Fruit fly (Drosophila melanogaster): ENCODE measurements around the gene CG15353.

CG15353 gene

DNA sequence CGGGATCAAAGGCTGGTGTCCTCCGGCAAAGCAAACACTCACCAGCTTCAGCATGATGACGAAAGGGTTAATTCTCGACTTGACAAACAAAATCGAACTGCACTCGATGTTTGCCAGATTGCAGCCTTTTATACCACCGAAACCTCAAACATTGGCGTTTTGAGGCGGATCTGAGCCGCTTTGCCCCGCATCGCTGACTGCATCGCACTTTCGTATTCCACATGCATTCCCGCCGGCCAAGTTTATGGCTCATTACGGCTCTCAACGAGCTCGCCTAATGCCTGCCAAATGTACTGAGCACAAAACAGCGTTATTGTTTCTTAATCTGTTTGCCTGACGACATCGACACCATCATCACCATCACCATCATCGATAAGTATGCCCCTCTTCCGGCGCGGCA, at the start of gene CG15353:
Gene CG15353 (minus strand): TSS at position 101 of the 400 bp plus-strand sequence.
- TF ChIP-seq noc (tag; optimal IDR thresholded peaks at IDR 0.05): no peak

DNA sequence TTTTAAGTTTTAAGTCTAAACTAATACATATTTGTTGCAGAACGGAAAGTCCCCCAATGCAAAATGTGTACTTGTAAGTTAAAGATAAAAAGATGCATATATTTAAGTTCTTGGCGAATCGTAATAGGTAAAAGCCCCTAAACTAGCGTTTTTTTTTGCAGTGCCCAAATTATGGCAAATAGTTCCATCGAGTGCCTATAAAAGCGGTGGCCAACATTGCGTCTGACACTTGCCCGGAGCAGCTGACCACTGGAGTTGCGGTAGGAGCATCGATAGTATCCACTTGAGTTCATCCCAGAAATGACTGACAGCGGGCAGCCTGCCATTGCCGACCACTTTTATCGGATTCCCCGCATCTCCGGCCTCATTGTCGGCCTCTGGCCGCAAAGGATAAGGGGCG, 47.3 kb upstream of the CG15353 start, which contains the start of gene Or22c:
Gene Or22c (plus strand): TSS at position 301 of the 400 bp plus-strand sequence.
- no peak for TF ChIP-seq noc (tag; optimal IDR thresholded peaks at IDR 0.05)

DNA sequence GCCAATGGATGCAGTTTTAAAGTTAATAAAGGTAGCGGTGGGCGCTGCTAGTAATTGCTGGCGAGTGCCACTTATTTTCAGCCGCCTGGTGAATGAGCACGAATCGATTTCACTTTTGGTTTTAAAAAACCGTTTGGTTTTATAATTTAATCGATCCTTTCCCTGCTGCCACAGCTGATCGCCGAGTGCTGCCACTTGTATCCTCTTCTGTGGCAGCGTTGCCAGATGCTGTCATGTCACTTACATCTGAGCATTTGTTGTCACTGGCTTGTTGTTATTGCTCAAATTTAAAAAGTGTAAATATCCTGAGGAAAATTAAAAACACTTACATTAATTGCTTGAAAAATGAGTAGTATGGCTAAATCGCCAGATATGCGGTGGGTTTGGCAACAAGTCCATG, 38.3 kb upstream of the CG15353 start, which contains the start of gene Kebab:
Gene Kebab (plus strand): TSS at position 230 of the 400 bp plus-strand sequence.
- no peak for TF ChIP-seq noc (tag; optimal IDR thresholded peaks at IDR 0.05)

DNA sequence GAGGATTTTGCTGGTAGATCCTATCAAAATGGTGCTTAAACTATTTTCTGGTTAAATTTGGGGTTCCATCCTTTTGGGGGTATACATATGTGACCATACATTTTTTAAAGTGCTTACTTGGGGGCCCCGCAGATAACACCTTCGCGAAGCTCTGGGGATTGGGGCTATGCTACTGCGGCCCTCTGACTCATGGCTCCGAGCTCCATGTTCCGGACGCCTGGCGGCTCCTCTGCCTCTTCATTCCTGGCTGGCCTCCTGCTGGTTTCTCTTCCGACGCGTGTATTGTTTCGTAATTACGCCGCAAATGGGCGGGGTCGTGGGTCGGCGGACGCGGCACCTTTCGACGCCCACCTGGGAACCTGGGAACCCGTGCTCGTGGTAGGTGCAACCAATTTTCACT, 37.8 kb upstream of the CG15353 start:
- no peak for TF ChIP-seq noc (tag; optimal IDR thresholded peaks at IDR 0.05)

DNA sequence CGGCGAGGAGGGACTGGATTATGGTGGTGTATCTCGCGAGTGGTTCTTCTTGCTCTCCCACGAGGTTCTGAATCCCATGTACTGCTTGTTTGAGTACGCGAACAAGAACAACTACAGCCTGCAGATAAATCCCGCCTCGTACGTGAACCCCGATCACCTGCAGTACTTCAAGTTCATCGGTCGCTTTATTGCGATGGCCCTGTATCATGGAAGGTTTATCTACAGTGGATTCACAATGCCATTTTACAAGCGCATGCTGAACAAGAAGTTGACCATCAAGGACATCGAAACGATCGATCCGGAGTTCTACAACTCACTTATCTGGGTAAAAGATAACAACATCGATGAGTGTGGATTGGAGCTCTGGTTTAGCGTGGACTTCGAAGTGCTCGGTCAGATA, 35.1 kb upstream of the CG15353 start:
- TF ChIP-seq noc (tag; optimal IDR thresholded peaks at IDR 0.05): no peak

DNA sequence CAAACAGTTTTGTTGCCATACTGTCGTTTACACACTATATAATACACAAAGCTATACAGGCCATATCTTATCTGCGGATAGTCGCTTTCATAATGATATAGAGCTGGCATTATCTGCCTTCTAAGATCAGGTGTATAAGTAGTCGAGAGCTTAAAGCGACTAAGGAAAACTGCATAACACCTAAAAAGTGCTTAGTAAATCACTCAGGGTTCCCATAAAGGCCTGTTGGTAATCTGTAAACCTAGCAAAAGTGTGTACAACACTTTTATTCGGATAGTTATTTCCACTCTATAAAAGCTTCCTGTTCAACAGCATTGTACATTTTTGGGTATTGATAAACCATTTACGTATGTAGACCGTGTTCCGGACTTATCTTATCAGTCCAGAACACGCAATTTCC, 32.5 kb upstream of the CG15353 start:
- TF ChIP-seq noc (tag; optimal IDR thresholded peaks at IDR 0.05): no peak

DNA sequence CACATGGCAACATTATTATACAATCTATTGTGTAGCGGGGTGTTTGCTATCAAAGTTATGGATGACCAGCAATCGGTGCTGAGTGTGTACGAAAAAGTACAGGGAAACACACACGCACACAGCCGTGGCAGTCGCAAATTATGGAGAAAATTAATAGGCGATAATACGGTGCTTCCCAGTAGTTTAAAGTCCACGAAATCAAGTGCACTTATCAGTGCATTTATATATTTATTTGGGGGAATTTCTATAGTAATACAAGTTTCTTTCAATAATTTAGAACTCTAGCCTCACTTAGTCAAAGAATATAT, 31.9 kb upstream of the CG15353 start:
- no peak for TF ChIP-seq noc (tag; optimal IDR thresholded peaks at IDR 0.05)

DNA sequence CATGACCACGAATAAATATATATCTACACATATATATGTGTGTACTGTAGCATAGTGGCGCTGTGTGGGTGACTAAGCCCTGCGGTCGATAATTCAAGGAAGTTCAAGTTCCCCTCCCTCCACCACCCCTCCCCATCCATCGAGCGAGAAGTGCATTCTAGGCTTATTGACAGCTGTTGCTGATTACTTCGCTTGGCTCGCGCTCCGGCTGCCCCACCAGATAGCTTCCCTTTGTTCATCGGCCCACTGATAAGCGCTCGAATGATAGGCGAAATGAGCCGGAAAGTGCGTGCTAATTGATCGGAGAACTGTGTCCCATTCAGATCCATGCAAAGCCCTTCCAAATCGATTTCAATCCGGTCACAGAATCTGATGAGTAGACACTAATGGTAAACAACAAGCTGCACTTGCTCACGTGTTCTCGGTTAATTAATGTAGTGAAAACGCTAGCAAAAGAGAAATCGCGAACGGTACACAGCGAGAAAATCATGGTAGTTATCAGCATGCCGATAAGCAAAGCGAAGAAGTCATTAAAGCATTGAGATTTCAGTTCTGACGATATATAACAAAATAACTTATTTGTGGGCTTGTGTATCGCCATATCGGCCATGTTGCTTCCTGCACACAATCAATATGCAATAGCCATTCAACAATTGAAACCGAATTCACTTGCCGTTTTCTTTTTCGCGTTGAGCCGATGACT, 31.4 kb upstream of the CG15353 start:
- no peak for TF ChIP-seq noc (tag; optimal IDR thresholded peaks at IDR 0.05)

DNA sequence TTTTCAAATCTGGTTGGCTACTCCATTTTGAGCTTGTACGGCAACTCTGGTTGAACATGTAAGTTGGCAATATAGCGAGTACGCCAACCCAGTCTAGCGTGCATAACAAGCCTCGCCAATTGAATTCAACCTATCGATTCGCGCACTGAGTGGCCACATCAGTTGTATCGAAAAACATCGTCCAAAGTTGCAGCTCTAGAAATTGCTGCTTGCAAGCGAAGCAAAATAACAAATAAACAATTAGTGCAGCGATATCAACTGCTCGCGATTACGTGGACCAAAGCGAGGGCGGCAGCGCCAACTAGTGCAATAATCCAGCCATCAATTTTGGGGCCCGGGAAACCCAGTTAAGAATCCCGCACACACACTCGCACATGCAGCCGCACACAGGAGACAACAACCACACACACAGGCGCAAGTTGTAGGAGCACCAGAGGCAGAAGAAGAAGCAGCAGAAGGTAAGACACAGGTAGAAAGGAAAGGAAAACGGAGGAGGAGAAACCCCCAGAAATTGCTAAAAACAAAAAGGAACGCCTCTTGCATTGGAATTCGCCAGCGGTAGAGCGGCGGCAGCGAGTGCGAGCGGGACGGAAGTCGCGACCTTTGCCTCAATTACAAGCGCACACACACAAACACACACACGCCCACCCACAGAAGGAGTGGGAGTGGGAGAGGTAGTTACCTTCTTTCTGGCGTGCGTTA, 30.7 kb upstream of the CG15353 start:
- TF ChIP-seq noc (tag; optimal IDR thresholded peaks at IDR 0.05): no peak

DNA sequence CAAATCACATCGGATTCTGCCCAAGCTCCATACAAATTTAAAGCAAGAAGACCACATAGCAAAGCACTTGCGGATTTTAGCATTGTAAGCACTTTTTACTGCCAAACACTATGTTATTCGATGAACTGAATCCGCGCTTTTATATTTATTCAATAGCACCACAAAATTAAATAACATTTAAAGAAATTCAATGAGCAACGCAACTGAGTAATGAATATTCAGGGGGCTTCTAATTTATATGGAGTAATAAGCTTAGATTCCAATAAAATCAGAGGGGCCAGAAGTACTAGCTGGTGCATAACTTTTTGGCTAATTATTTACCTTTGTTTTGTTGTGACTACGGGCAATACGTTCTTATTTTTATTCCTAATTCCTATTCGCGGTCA, 30.2 kb upstream of the CG15353 start, which contains the start of gene lectin-22C:
Gene lectin-22C (minus strand): TSS at position 101 of the 386 bp plus-strand sequence.
- TF ChIP-seq noc (tag; optimal IDR thresholded peaks at IDR 0.05): no peak

DNA sequence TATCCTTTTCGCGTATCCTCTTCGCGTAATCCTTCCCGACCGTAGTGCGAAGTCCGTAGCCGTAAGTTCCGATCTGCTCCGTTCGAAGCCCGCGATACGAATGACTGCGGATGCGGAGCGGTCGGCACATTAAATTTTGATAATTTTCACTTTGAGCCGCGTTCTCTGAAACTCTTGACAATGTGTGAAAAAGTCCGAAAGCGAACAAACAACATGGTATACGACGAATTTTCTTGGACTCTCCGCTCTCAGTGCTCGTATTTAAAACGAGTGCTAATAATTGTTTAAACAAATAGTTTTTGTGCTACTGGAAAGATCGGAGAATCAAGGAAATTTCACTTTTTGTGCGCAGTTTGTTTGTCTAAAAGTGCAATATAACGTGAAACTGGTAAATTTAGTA, 28.9 kb upstream of the CG15353 start, which contains the start of gene CG42296:
Gene CG42296 (minus strand): TSS at position 101 of the 400 bp plus-strand sequence.
- no peak for TF ChIP-seq noc (tag; optimal IDR thresholded peaks at IDR 0.05)

DNA sequence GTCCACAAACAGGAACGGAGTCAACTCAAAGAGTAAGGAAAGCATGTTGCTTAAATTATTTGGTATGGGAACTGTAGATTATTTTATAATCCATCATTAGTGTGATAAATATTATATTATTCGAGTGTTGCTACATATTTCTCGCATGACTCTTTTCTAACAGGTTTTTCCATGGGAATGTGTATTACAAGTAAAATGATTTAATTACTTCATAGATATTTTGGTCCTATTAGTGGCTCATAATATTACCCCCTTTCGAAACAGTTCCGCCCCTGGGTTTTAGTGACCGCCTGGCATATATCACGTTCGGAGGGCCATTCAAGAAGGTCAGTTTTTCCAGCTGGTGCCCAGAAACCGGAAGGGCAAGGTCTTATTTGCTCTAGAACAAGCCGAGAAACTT, 25.1 kb upstream of the CG15353 start:
- no peak for TF ChIP-seq noc (tag; optimal IDR thresholded peaks at IDR 0.05)

DNA sequence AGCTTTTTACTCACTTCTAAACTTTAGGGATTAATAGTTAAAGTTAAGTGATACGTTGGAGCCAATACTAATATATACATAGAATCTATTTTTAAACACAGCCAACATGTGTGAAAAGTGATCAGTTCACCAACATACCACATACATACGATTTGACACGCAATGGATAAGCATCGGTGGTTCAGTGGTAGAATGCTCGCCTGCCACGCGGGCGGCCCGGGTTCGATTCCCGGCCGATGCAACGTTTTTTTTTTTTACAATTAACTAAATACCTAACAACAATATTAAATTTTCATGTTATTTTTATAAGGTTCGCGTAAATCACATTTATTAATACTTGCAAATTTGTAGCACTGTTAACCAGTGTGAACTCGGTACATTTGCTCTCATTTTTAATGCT, 24.5 kb upstream of the CG15353 start:
- no peak for TF ChIP-seq noc (tag; optimal IDR thresholded peaks at IDR 0.05)

DNA sequence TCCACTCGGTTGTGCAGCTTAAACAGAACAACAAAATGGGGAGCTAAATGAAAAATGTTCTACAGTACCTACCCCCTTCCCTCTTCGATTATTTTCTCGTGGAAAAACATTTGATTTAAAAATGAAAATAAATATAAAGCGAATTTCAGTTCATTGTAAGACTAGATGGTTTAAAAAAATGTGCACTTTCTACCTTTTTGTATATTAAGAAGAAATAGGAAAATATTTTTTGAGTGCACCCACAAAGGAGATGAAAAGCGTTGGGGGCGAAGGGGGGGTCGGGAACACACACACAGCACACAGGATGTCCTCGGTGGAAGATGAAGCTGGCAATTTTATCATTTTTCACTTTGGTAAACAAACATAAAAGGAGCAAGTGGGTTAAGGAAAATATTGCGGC, 15.8 kb upstream of the CG15353 start:
- TF ChIP-seq noc (tag; optimal IDR thresholded peaks at IDR 0.05): no peak

DNA sequence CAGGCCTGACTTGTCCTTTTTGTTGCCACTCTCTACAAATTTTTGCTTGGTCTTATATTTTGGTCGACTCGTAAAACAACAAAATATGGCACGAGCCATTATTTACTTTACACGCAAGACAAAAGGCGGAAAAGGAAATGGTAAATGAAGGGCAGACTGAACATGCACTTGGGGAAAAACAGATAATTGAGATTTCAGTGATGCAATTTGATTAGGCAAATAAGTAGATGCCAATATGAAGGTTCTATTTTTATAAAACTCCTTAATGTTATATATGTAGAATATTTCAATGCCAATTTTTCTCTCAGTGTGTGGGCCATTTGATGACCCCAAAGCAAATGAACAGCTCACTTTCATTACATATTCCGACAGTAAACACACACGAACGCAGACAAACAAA, 8.2 kb upstream of the CG15353 start:
- TF ChIP-seq noc (tag; optimal IDR thresholded peaks at IDR 0.05): no peak

DNA sequence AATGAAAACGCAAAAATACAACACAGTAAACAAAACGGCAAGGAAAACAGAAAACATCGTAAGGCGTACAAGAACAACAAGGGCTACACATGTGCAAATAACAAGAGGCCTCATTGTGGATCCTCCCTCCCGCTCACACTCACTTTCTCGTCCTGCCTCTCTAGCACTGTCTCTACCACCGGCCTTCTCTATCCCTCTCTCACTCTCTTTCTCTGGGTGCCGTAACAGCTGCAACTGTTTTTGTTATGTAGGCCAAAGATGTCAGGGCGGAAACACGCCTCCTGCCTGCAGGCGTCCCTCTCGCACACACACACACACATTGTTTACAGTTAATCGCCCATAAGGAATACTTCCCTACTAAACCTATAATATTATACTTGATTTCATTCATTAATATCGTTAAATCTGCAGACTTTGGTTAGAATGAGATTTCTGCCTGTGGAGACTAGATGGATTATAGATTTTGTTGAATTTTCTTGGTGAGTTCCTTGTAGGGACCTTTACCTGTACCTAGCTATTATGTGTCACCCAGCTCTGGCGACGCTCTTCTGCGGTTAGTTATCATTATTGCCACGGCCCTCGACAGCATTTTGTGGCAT, 6.9 kb upstream of the CG15353 start:
- TF ChIP-seq noc (tag; optimal IDR thresholded peaks at IDR 0.05): no peak

DNA sequence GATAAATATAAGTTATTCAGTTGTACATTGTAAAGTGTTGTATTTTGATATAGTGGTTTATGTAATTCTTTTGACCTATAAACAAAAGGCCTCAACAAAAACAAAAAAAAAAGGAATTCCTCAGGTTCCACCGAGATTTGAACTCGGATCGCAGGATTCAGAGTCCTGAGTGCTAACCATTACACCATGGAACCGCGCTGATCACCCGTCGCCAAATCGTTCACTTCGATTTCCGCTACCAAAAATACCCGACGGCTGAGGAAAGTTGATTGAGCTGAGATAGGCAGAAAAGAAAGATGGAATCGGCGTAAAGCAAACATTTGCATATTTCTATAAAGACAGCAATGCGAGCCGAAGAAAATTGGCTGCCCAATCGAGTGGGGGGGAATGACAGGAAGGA, 6.1 kb upstream of the CG15353 start:
- no peak for TF ChIP-seq noc (tag; optimal IDR thresholded peaks at IDR 0.05)

All from whole organism, larva.